Worm (Caenorhabditis elegans): ENCODE data around the gene K12H4.3.
A peak's percentile ranks its signal among the peaks of the same experiment; 100 is the strongest.

K12H4.3 gene

DNA sequence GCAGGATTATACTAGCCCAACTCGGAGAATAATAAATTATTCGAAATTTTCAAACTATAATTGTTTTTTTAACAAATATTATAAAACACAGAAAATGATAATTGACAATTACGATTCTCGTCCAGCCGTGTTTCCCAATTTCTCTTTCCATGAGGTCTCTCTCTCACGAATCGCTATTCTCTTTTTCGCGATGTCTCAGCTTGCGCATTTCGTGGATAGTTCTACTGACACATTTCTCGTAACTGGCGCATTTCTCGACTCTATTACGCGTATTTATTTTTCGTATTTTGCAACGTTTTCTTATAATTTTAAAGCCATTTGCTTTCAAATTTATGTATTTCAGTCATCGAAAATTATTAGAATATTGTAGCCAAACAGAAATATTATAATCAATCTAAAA is 2.0 kb upstream of the K12H4.3 start (continued):
- TF ChIP-seq jun-1 (tag; optimal IDR thresholded peaks at IDR 0.05), result peak; percentile 97
- peak; percentile 21 for TF ChIP-seq daf-12 (tag; optimal IDR thresholded peaks at IDR 0.05)
- TF ChIP-seq eor-1 (tag; optimal IDR thresholded peaks at IDR 0.05), result peak in 1 of 2 experiments; percentile 14
- TF ChIP-seq sea-2 (GFP tag; optimal IDR thresholded peaks at IDR 0.05), result no peak
- TF ChIP-seq skn-1 (tag; optimal IDR thresholded peaks at IDR 0.05), result peak; percentile 92
- TF ChIP-seq nhr-237 (tag; optimal IDR thresholded peaks at IDR 0.05), result no peak
- TF ChIP-seq ama-1 (optimal IDR thresholded peaks at IDR 0.05), result peak; percentile 53
- TF ChIP-seq ceh-28 (tag; optimal IDR thresholded peaks at IDR 0.05), result peak; percentile 93
- TF ChIP-seq lsy-12 (tag; optimal IDR thresholded peaks at IDR 0.05), result peak; percentile 98
- TF ChIP-seq unc-62 (GFP tag; optimal IDR thresholded peaks at IDR 0.05), result peak; percentile 96
- peak; percentile 96 for TF ChIP-seq egl-27 (tag; optimal IDR thresholded peaks at IDR 0.05)
- no peak for TF ChIP-seq nhr-28 (tag; optimal IDR thresholded peaks at IDR 0.05)
- TF ChIP-seq fkh-2 (tag; optimal IDR thresholded peaks at IDR 0.05), result no peak
- peak; percentile 49 for TF ChIP-seq zag-1 (tag; optimal IDR thresholded peaks at IDR 0.05)
- TF ChIP-seq mml-1 (tag; optimal IDR thresholded peaks at IDR 0.05), result no peak
- TF ChIP-seq tbx-2 (tag; optimal IDR thresholded peaks at IDR 0.05), result peak; percentile 87
- TF ChIP-seq nhr-76 (tag; optimal IDR thresholded peaks at IDR 0.05), result peak; percentile 79
- TF ChIP-seq nhr-77 (tag; optimal IDR thresholded peaks at IDR 0.05), result peak; percentile 89

DNA sequence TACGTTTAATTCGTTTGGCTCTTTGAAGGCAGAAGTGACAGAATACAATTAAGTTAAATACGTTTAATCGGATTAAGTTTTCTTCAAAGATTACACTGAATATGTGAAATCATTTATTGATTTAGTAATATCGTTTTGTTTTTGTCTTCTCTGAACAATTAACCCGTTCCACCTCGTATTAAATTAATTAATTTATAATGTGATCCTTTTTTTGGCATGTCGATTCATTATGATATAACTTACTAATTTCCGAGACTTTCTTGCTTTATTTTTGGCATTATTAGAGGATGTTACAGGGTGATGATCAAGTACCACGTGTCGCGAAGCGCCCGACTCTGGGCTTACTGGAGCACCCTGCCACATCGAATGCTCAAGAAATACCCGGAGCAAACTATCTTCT is 1.6 kb upstream of the K12H4.3 start, which contains the start of gene K12H4.5:
Gene K12H4.5 (plus strand): TSS at position 301 of the 400 bp plus-strand sequence.
- no peak for TF ChIP-seq tbx-2 (tag; optimal IDR thresholded peaks at IDR 0.05)
- no peak for TF ChIP-seq unc-62 (GFP tag; optimal IDR thresholded peaks at IDR 0.05)
- no peak for TF ChIP-seq unc-39 (tag; optimal IDR thresholded peaks at IDR 0.05)
- no peak for TF ChIP-seq pqm-1 (tag; optimal IDR thresholded peaks at IDR 0.05)
- no peak for TF ChIP-seq hmg-11 (tag; optimal IDR thresholded peaks at IDR 0.05)
- no peak for TF ChIP-seq fkh-2 (tag; optimal IDR thresholded peaks at IDR 0.05)
- TF ChIP-seq nhr-43 (tag; optimal IDR thresholded peaks at IDR 0.05; ENCODE audit: poor library complexity, severe bottlenecking), result no peak

DNA sequence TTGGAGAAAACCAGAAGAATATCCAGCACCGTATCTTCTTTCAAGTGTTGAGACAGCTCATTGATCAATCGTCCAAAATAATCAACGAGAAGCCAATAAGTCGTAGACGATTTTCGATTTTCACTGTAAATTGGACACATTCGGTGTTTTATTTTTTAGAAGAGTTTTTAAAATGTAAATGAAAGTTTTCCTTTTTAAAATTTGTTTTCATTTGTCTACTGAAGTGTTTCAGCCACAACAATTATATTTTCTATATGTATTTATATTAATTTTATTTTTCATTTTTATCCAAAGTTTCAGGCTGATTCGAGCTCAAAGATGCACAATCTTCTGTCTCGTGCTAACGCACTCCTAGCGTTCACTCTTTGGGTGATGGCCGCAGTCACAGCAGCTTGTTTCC is 1.1 kb upstream of the K12H4.3 start, which contains the start of gene spcs-3:
Gene spcs-3 (plus strand): TSS at position 301 of the 400 bp plus-strand sequence.
- TF ChIP-seq egl-27 (tag; optimal IDR thresholded peaks at IDR 0.05), result no peak
- no peak for TF ChIP-seq nhr-25 (tag; optimal IDR thresholded peaks at IDR 0.05)
- TF ChIP-seq nhr-237 (tag; optimal IDR thresholded peaks at IDR 0.05), result no peak
- TF ChIP-seq lsy-12 (tag; optimal IDR thresholded peaks at IDR 0.05), result no peak
- no peak for TF ChIP-seq nhr-67 (tag; optimal IDR thresholded peaks at IDR 0.05)

DNA sequence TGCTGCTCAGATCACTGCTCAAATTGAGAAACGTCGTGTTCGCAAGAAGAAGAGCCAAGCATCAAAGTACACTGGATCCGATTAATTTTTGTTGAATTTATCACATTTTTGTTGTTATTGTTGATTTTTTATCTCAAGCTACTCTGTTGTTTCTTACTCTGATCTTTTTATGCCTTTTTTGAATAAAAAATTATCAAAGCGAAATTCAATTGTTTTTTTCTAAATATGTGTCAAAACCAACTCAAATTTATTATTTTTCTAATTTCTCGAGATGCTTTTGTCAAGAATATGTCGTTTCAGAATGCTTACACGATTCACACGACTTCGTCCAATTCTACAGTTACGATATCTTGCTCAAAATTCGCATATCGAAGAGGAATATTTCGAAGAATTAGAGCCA is 1.6 kb downstream of the K12H4.3 start, which contains the start of gene K12H4.2:
Gene K12H4.2 (plus strand): TSS at position 301 of the 400 bp plus-strand sequence.
- no peak for TF ChIP-seq ama-1 (optimal IDR thresholded peaks at IDR 0.05)
- TF ChIP-seq ceh-28 (tag; optimal IDR thresholded peaks at IDR 0.05), result no peak
- TF ChIP-seq nhr-11 (tag; optimal IDR thresholded peaks at IDR 0.05), result no peak
- no peak for TF ChIP-seq fos-1 (tag; optimal IDR thresholded peaks at IDR 0.05)

DNA sequence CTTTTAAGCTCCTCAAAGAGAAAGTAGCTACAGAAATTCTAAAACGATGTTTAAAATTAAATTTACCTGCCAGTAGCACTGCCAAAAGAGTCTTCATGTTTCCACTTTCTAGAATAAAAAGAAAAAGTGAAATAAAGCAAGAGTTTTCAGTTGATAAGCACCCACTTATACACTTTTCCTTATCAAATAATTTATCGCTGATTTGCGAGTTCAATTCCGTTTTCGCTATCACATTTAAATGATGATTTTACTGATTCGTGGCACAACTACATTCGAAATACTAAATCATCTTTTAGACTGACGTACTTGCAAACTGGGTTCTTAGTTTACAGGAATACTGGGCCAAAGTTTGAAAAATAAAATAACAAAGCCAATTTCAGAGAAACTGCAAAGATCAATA is 5.1 kb downstream of the K12H4.3 start, which contains the start of gene K12H4.7:
Gene K12H4.7 (minus strand): TSS at position 138 of the 400 bp plus-strand sequence.
- TF ChIP-seq eor-1 (tag; optimal IDR thresholded peaks at IDR 0.05) (no peak), skn-1 (tag; optimal IDR thresholded peaks at IDR 0.05) (peak; percentile 67), egl-5 (tag; optimal IDR thresholded peaks at IDR 0.05) (no peak), lsy-12 (tag; optimal IDR thresholded peaks at IDR 0.05) (no peak), snpc-4 (tag; optimal IDR thresholded peaks at IDR 0.05) (no peak), mml-1 (tag; optimal IDR thresholded peaks at IDR 0.05) (no peak), pqm-1 (tag; optimal IDR thresholded peaks at IDR 0.05) (peak; percentile 62), mdl-1 (tag; optimal IDR thresholded peaks at IDR 0.05) (no peak), elt-2 (tag; optimal IDR thresholded peaks at IDR 0.05) (peak; percentile 91), lin-39 (tag; optimal IDR thresholded peaks at IDR 0.05) (no peak), ztf-11 (tag; optimal IDR thresholded peaks at IDR 0.05) (no peak), fkh-10 (GFP tag; optimal IDR thresholded peaks at IDR 0.05) (no peak), nfya-1 (tag; optimal IDR thresholded peaks at IDR 0.05; ENCODE audit: insufficient read depth) (no peak), fos-1 (tag; optimal IDR thresholded peaks at IDR 0.05) (no peak), daf-12 (tag; optimal IDR thresholded peaks at IDR 0.05) (no peak), ceh-82 (tag; optimal IDR thresholded peaks at IDR 0.05) (no peak), nhr-77 (tag; optimal IDR thresholded peaks at IDR 0.05) (no peak), nhr-43 (tag; optimal IDR thresholded peaks at IDR 0.05; ENCODE audit: poor library complexity, severe bottlenecking) (no peak)

Data from whole organism, L3 larva.